Fruit fly (Drosophila melanogaster): ENCODE results near the gene bcn92.

DNA sequence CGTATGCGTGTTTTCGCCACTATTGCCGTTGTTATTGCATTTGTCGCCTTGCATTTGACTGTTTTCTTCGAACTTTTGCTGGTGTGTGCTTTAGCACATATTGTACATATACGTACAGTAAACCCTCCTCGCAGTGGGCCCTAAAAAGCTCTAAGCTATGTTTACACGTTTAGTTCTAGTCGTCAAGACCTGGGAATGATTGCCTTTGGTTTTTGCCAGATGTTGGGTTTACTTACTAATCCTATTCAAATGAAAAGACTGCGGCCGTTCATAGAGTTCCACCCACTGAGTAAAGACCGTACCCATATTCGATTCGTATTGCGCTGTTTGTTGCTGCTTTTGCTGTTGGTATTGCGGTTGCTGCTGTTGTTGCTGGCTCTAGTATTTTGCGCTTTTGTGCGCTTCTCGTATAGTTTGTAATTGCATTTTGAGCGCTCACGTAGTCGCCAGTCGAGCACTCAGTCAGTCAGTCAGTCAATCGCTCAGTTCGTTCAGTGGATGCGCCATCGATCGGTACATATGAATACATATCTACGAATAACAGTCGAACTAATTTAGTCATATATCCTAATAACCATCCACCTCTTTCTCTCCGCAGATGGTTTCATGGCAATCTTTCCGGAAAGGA, 41.6 kb downstream of the bcn92 start:
- TF ChIP-seq OdsH (GFP tag; optimal IDR thresholded peaks at IDR 0.05) (no peak), CG32264 (GFP tag; optimal IDR thresholded peaks at IDR 0.05) (no peak), Hnf4 (GFP tag; optimal IDR thresholded peaks at IDR 0.05) (no peak), Dfd (GFP tag; optimal IDR thresholded peaks at IDR 0.05) (no peak), psq (GFP tag; optimal IDR thresholded peaks at IDR 0.05) (no peak)

Data from whole organism, wandering third instar larva.